Fruit fly (Drosophila melanogaster) whole organism, prepupa: Measurements from ENCODE around the gene CG32276.

Experiments
- CG11294 ChIP-seq: fragments of 200-800 bp; sonication (Bioruptor generic); IDR thresholded peaks from 2 replicates; pipeline ENCODE4 v1.3.6; 2022; ENCODE audit warnings: missing biosample characterization, missing genetic modification characterization
- CG34406 ChIP-seq: fragments of 200-800 bp; sonication (Bioruptor generic); optimal IDR thresholded peaks from 3 replicates; lab custom pipeline; 2016; ENCODE audit warnings: missing biosample characterization, missing genetic modification characterization
- CG6854 ChIP-seq: fragments of 200-800 bp; sonication (Bioruptor generic); optimal IDR thresholded peaks from 2 replicates; lab custom pipeline; 2017; ENCODE audit warnings: missing biosample characterization, mild to moderate bottlenecking, missing genetic modification characterization
- Eip75B ChIP-seq: fragments of 200-800 bp; sonication (Bioruptor generic); optimal IDR thresholded peaks from 3 replicates; lab custom pipeline; 2016; ENCODE audit warnings: missing biosample characterization, missing genetic modification characterization
- Gug ChIP-seq: fragments of 200-800 bp; sonication (Bioruptor generic); IDR thresholded peaks from 2 replicates; pipeline ENCODE4 v1.3.6; 2022; ENCODE audit warnings: missing biosample characterization, missing genetic modification characterization
- Hr38 ChIP-seq: sonication (Bioruptor generic); optimal IDR thresholded peaks from 2 replicates; lab custom pipeline; 2016; ENCODE audit warnings: missing biosample characterization, missing genetic modification characterization
- Met ChIP-seq: fragments of 200-800 bp; sonication (Bioruptor generic); optimal IDR thresholded peaks from 3 replicates; lab custom pipeline; 2016; ENCODE audit warnings: missing biosample characterization, missing genetic modification characterization
- OdsH ChIP-seq: fragments of 200-800 bp; sonication (Bioruptor generic); optimal IDR thresholded peaks from 3 replicates; lab custom pipeline; 2016; ENCODE audit warnings: missing biosample characterization, missing genetic modification characterization
- eg ChIP-seq: fragments of 200-800 bp; sonication (Bioruptor generic); IDR thresholded peaks from 3 replicates; pipeline ENCODE4 v1.3.6; 2022; ENCODE audit warnings: missing biosample characterization, missing genetic modification characterization
- ss ChIP-seq, 2 experiments: fragments of 200-800 bp; sonication (Bioruptor generic); optimal IDR thresholded peaks; 2 replicates in 1 of 2; 3 replicates in 1 of 2; lab custom pipeline; 2017 to 2018; ENCODE audit warnings: mild to moderate bottlenecking in 2 of 2, missing biosample characterization in 2 of 2, missing genetic modification characterization in 2 of 2, moderate library complexity in 1 of 2
- svp ChIP-seq: fragments of 200-800 bp; sonication (Bioruptor generic); peaks from one replicate; lab custom pipeline; 2016; ENCODE audit warnings: missing biosample characterization, missing genetic modification characterization

- TF ChIP-seq Eip75B (GFP tag; lab: Kevin White, UChicago) = peak; percentile 93
- peak; percentile 85 for TF ChIP-seq OdsH
- no peak for TF ChIP-seq Hr38 (GFP tag; lab: Kevin White, UChicago)
- TF ChIP-seq CG6854 (GFP tag; lab: Kevin White, UChicago) = peak; percentile 100
- peak; percentile 66 for TF ChIP-seq CG11294 (GFP tag; lab: Robert Waterston, UW)
- peak; percentile 97 for TF ChIP-seq eg (GFP tag; lab: Robert Waterston, UW)
- TF ChIP-seq Gug = peak; percentile 86
- peak; percentile 90 for TF ChIP-seq Met (GFP tag; lab: Kevin White, UChicago)
- peak; percentile 92 for TF ChIP-seq CG34406
- TF ChIP-seq svp = peak; percentile 94
- TF ChIP-seq ss (GFP tag; optimal IDR thresholded peaks at IDR 0.05; lab: Kevin White, UChicago) = peak; percentile 100
These were observed 47.7 kb upstream of the CG32276 start for dm6 chr3L:3246378-3247129.
